Fruit fly (Drosophila melanogaster) whole organism: ENCODE measurements around the gene Polr1B.

Experiments used
- CG8478 ChIP-seq: fragments of >200 bp; optimal IDR thresholded peaks from 2 replicates; lab custom pipeline; 2018; ENCODE audit warnings: inconsistent platforms
- Dll ChIP-seq: fragments of >200 bp; optimal IDR thresholded peaks from 2 replicates; lab custom pipeline; 2017
- EcR ChIP-seq, 2 experiments: fragments of >200 bp; optimal IDR thresholded peaks; 2 replicates each; lab custom pipeline; 2017; ENCODE audit warnings: missing biosample characterization in 2 of 2, missing genetic modification characterization in 2 of 2, missing genetic modification reagents in 2 of 2
- psq ChIP-seq: fragments of >200 bp; optimal IDR thresholded peaks from 2 replicates; lab custom pipeline; 2017
- usp ChIP-seq: fragments of >200 bp; optimal IDR thresholded peaks from 2 replicates; lab custom pipeline; 2017; ENCODE audit warnings: missing biosample characterization, missing genetic modification characterization, mixed read lengths

- no peak for TF ChIP-seq psq
- TF ChIP-seq EcR (GFP tag; optimal IDR thresholded peaks at IDR 0.05; lab: Kevin White, UChicago): no peak
- no peak for TF ChIP-seq Dll (lab: Kevin White, UChicago)
- TF ChIP-seq usp (GFP tag; lab: Kevin White, UChicago): no peak
- no peak for TF ChIP-seq CG8478
Observed at dm6 chr2L:455738-456137, 51.7 kb downstream of the Polr1B start.
